Fruit fly (Drosophila melanogaster) whole organism, wandering third instar larva: ENCODE data around the gene CG10602.

Experiments used
- Abd-B ChIP-seq: fragments of >200 bp; optimal IDR thresholded peaks from 2 replicates; lab custom pipeline; 2017; ENCODE audit warnings: missing biosample characterization, missing genetic modification characterization
- Dif ChIP-seq: fragments of 200-275, 200-300 bp; sonication (Bioruptor generic); optimal IDR thresholded peaks from 2 replicates; lab custom pipeline; 2018; ENCODE audit warnings: missing biosample characterization, missing genetic modification characterization; ENCODE audit not compliant: partially characterized antibody
- brk ChIP-seq: fragments of 200-800 bp; sonication (Bioruptor generic); optimal IDR thresholded peaks from 2 replicates; lab custom pipeline; 2016; ENCODE audit warnings: missing biosample characterization, mild to moderate bottlenecking, missing genetic modification characterization
- lola ChIP-seq: fragments of >200 bp; optimal IDR thresholded peaks from 2 replicates; lab custom pipeline; 2017; ENCODE audit warnings: missing biosample characterization, missing genetic modification characterization
- sage ChIP-seq: fragments of 200-800 bp; sonication (Bioruptor generic); optimal IDR thresholded peaks from 2 replicates; lab custom pipeline; 2016; ENCODE audit warnings: missing biosample characterization, mild to moderate bottlenecking, missing genetic modification characterization
- usp ChIP-seq: fragments of >200 bp; optimal IDR thresholded peaks from 2 replicates; lab custom pipeline; 2017; ENCODE audit warnings: missing biosample characterization, missing genetic modification characterization
- woc ChIP-seq: sonication (Bioruptor generic); optimal IDR thresholded peaks from 2 replicates; lab custom pipeline; 2016; ENCODE audit warnings: missing biosample characterization, mild to moderate bottlenecking, missing genetic modification characterization

dm6 chr2L:18890087-18890486, 31.0 kb upstream of the CG10602 start:
- TF ChIP-seq usp, result no peak
- TF ChIP-seq Abd-B, result no peak
- TF ChIP-seq woc (GFP tag; lab: Kevin White, UChicago), result peak; percentile 60
- TF ChIP-seq sage (GFP tag; lab: Kevin White, UChicago), result peak; percentile 59
- no peak for TF ChIP-seq Dif
- TF ChIP-seq brk (GFP tag; lab: Kevin White, UChicago), result peak; percentile 57
- no peak for TF ChIP-seq lola (GFP tag; lab: Kevin White, UChicago)
